Worm (Caenorhabditis elegans) whole organism, young adult: ENCODE data around the gene B0361.9.
A peak's percentile ranks its signal among the peaks of the same experiment; 100 is the strongest.

ENCODE experiments used
- D2030.7 ChIP-seq: fragments of 200-800 bp; sonication (Bioruptor generic); IDR thresholded peaks from 2 replicates; pipeline ENCODE4 v1.3.6; 2022; ENCODE audit warnings: missing genetic modification reagents, missing genetic modification characterization, missing compliant biosample characterization
- F10E7.11 ChIP-seq: sonication (generic microtip); optimal IDR thresholded peaks from 2 replicates; lab custom pipeline; 2017; ENCODE audit warnings: mild to moderate bottlenecking, missing genetic modification characterization, moderate library complexity, missing compliant biosample characterization
- F23B12.7 ChIP-seq: sonication (generic microtip); optimal IDR thresholded peaks from 2 replicates; lab custom pipeline; 2017; ENCODE audit warnings: missing genetic modification characterization, mild to moderate bottlenecking, missing compliant biosample characterization, antibody characterized with exemption, moderate library complexity; ENCODE audit not compliant: insufficient read depth
- F33H1.4 ChIP-seq: fragments of 200-800 bp; sonication (Bioruptor generic); IDR thresholded peaks from 2 replicates; pipeline ENCODE4 v1.3.6; 2022; ENCODE audit warnings: missing genetic modification reagents, missing genetic modification characterization, missing compliant biosample characterization
- F37B4.10 ChIP-seq: fragments of 200-800 bp; sonication (Bioruptor generic); IDR thresholded peaks from 2 replicates; pipeline ENCODE4 v1.3.6; 2022; ENCODE audit warnings: missing genetic modification characterization, missing compliant biosample characterization
- F49E8.2 ChIP-seq: sonication (generic microtip); optimal IDR thresholded peaks from 3 replicates; lab custom pipeline; 2017; ENCODE audit warnings: missing genetic modification characterization, mild to moderate bottlenecking, missing compliant biosample characterization, antibody characterized with exemption, moderate library complexity; ENCODE audit not compliant: insufficient read depth
- T26A5.8 ChIP-seq: sonication (generic microtip); optimal IDR thresholded peaks from 2 replicates; lab custom pipeline; 2016; ENCODE audit warnings: missing genetic modification characterization, missing compliant biosample characterization
- Y53G8AR.9 ChIP-seq: fragments of 200-800 bp; sonication (Bioruptor generic); conservative IDR thresholded peaks from 2 replicates; pipeline ENCODE4 v1.3.6; 2022; ENCODE audit warnings: missing genetic modification reagents, missing genetic modification characterization, missing compliant biosample characterization
- Y67H2A.10 ChIP-seq: fragments of 200-800 bp; sonication (Bioruptor generic); conservative IDR thresholded peaks from 2 replicates; pipeline ENCODE4 v1.3.6; 2022; ENCODE audit warnings: missing genetic modification reagents, missing genetic modification characterization, missing compliant biosample characterization
- aptf-2 ChIP-seq: fragments of 200-800 bp; sonication (Bioruptor generic); conservative IDR thresholded peaks from 2 replicates; pipeline ENCODE4 v1.3.6; 2022; ENCODE audit warnings: missing genetic modification reagents, missing genetic modification characterization, missing compliant biosample characterization
- atf-7 ChIP-seq: sonication (generic microtip); optimal IDR thresholded peaks from 2 replicates; lab custom pipeline; 2017; ENCODE audit warnings: mild to moderate bottlenecking, missing genetic modification characterization, missing compliant biosample characterization
- bed-2 ChIP-seq: fragments of 200-800 bp; sonication (Bioruptor generic); IDR thresholded peaks from 2 replicates; pipeline ENCODE4 v1.3.6; 2022; ENCODE audit warnings: missing genetic modification reagents, missing genetic modification characterization, missing compliant biosample characterization
- ccch-3 ChIP-seq: fragments of 200-800 bp; sonication (Bioruptor generic); optimal IDR thresholded peaks from 2 replicates; lab custom pipeline; 2018; ENCODE audit warnings: mild to moderate bottlenecking, missing genetic modification characterization, missing compliant biosample characterization
- cebp-1 ChIP-seq, 2 experiments: fragments of 200-800 bp in 1 of 2; sonication (Bioruptor generic) in 1 of 2; sonication (generic microtip) in 1 of 2; IDR thresholded peaks in 1 of 2; optimal IDR thresholded peaks in 1 of 2; 2 replicates each; pipeline versions ENCODE4 v1.3.6 to Lab custom; 2017 to 2022; ENCODE audit warnings: missing compliant biosample characterization in 2 of 2, missing genetic modification characterization in 2 of 2, mild to moderate bottlenecking in 1 of 2, missing genetic modification reagents in 1 of 2, moderate library complexity in 1 of 2
- ceh-40 ChIP-seq: fragments of 200-800 bp; sonication (Bioruptor generic); IDR thresholded peaks from 2 replicates; pipeline ENCODE4 v1.3.6; 2022; ENCODE audit warnings: missing genetic modification characterization, missing compliant biosample characterization
- chd-7 ChIP-seq: sonication (generic microtip); optimal IDR thresholded peaks from 2 replicates; lab custom pipeline; 2016; ENCODE audit warnings: mild to moderate bottlenecking, missing genetic modification characterization, moderate library complexity, missing compliant biosample characterization
- egl-44 ChIP-seq: fragments of 200-800 bp; sonication (Bioruptor generic); IDR thresholded peaks from 2 replicates; pipeline ENCODE4 v1.3.6; 2022; ENCODE audit warnings: missing genetic modification reagents, missing genetic modification characterization, missing compliant biosample characterization
- egrh-3 ChIP-seq: fragments of 200-800 bp; sonication (Bioruptor generic); IDR thresholded peaks from 2 replicates; pipeline ENCODE4 v1.3.6; 2022; ENCODE audit warnings: missing genetic modification reagents, missing genetic modification characterization, missing compliant biosample characterization
- ekl-4 ChIP-seq: fragments of 200-800 bp; sonication (Bioruptor generic); IDR thresholded peaks from 2 replicates; pipeline ENCODE4 v1.3.6; 2022; ENCODE audit warnings: missing genetic modification reagents, missing genetic modification characterization, missing compliant biosample characterization
- ets-4 ChIP-seq: fragments of 200-800 bp; sonication (Bioruptor generic); optimal IDR thresholded peaks from 2 replicates; lab custom pipeline; 2018; ENCODE audit warnings: mild to moderate bottlenecking, missing genetic modification characterization, missing compliant biosample characterization
- hlh-12 ChIP-seq: sonication (generic microtip); optimal IDR thresholded peaks from 2 replicates; lab custom pipeline; 2016; ENCODE audit warnings: missing genetic modification characterization, missing compliant biosample characterization
- hrde-1 ChIP-seq: sonication (generic microtip); optimal IDR thresholded peaks from 2 replicates; lab custom pipeline; 2016; ENCODE audit warnings: missing genetic modification characterization, mild to moderate bottlenecking, missing compliant biosample characterization, moderate library complexity, missing genotype, missing genetic modification reagents, borderline replicate concordance
- hsf-1 ChIP-seq: fragments of 200-800 bp; sonication (Bioruptor generic); IDR thresholded peaks from 2 replicates; pipeline ENCODE4 v1.3.6; 2022; ENCODE audit warnings: missing genetic modification reagents, missing genetic modification characterization, missing compliant biosample characterization
- lin-26 ChIP-seq: fragments of 200-800 bp; sonication (Bioruptor generic); IDR thresholded peaks from 2 replicates; pipeline ENCODE4 v1.3.6; 2022; ENCODE audit warnings: missing genetic modification reagents, missing genetic modification characterization, missing compliant biosample characterization
- lin-35 ChIP-seq, 3 experiments: fragments of 150-350 bp in 2 of 3; sonication (generic microtip) in 1 of 3; optimal IDR thresholded peaks; 2 replicates each; lab custom pipeline; 2014 to 2018; ENCODE audit warnings: missing biosample characterization in 3 of 3, missing genetic modification characterization in 3 of 3, missing genetic modification reagents in 3 of 3
- lin-40 ChIP-seq: sonication (generic microtip); optimal IDR thresholded peaks from 2 replicates; lab custom pipeline; 2016; ENCODE audit warnings: missing genetic modification characterization, mild to moderate bottlenecking, missing compliant biosample characterization, missing genotype, missing genetic modification reagents
- lsl-1 ChIP-seq: fragments of 200-800 bp; sonication (Bioruptor generic); optimal IDR thresholded peaks from 2 replicates; lab custom pipeline; 2018; ENCODE audit warnings: mild to moderate bottlenecking, missing genetic modification characterization, moderate library complexity, missing compliant biosample characterization
- lsy-27 ChIP-seq: sonication (generic microtip); optimal IDR thresholded peaks from 2 replicates; lab custom pipeline; 2017; ENCODE audit warnings: missing genetic modification characterization, mild to moderate bottlenecking, missing compliant biosample characterization, antibody characterized with exemption, missing genotype, borderline replicate concordance; ENCODE audit not compliant: insufficient read depth
- madf-10 ChIP-seq: sonication (generic microtip); optimal IDR thresholded peaks from 2 replicates; lab custom pipeline; 2016; ENCODE audit warnings: mild to moderate bottlenecking, missing genetic modification characterization, missing compliant biosample characterization
- mcd-1 ChIP-seq: fragments of 200-800 bp; sonication (Bioruptor generic); IDR thresholded peaks from 2 replicates; pipeline ENCODE4 v1.3.6; 2022; ENCODE audit warnings: missing genetic modification reagents, missing genetic modification characterization, missing compliant biosample characterization
- mel-28 ChIP-seq: sonication (generic microtip); optimal IDR thresholded peaks from 2 replicates; lab custom pipeline; 2016; ENCODE audit warnings: borderline replicate concordance, mild to moderate bottlenecking, missing genetic modification characterization, missing compliant biosample characterization
- mes-4 ChIP-seq: sonication (generic microtip); optimal IDR thresholded peaks from 2 replicates; lab custom pipeline; 2016; ENCODE audit warnings: missing genotype, missing genetic modification characterization, missing compliant biosample characterization
- mxl-1 ChIP-seq: sonication (generic microtip); optimal IDR thresholded peaks from 2 replicates; lab custom pipeline; 2016; ENCODE audit warnings: missing genetic modification characterization, missing compliant biosample characterization
- nfya-2 ChIP-seq: fragments of 200-800 bp; sonication (Bioruptor generic); IDR thresholded peaks from 2 replicates; pipeline ENCODE4 v1.3.6; 2022; ENCODE audit warnings: missing genetic modification reagents, missing genetic modification characterization, missing compliant biosample characterization
- nhr-80 ChIP-seq: sonication (generic microtip); optimal IDR thresholded peaks from 2 replicates; lab custom pipeline; 2016; ENCODE audit warnings: missing genetic modification characterization, missing compliant biosample characterization
- nhr-90 ChIP-seq: sonication (generic microtip); optimal IDR thresholded peaks from 2 replicates; lab custom pipeline; 2016; ENCODE audit warnings: missing genotype, mild to moderate bottlenecking, missing genetic modification characterization, missing compliant biosample characterization
- rcor-1 ChIP-seq: fragments of 200-800 bp; sonication (Bioruptor generic); IDR thresholded peaks from 2 replicates; pipeline ENCODE4 v1.3.6; 2022; ENCODE audit warnings: missing genetic modification reagents, missing genetic modification characterization, missing compliant biosample characterization
- rec-8 ChIP-seq, 2 experiments: sonication (generic microtip); optimal IDR thresholded peaks; 2 replicates each; lab custom pipeline; 2016; ENCODE audit warnings: mild to moderate bottlenecking in 2 of 2, missing genetic modification characterization in 2 of 2, missing genetic modification reagents in 2 of 2, missing genotype in 2 of 2, missing biosample characterization in 1 of 2, missing compliant biosample characterization in 1 of 2, moderate library complexity in 1 of 2
- rpc-1 ChIP-seq, 2 experiments: fragments of 150-350 bp in 1 of 2; sonication (generic microtip) in 1 of 2; optimal IDR thresholded peaks; 2 replicates each; lab custom pipeline; 2014 to 2018; ENCODE audit warnings: missing biosample characterization in 1 of 2, missing genetic modification characterization in 1 of 2, missing genetic modification reagents in 1 of 2, missing genotype in 1 of 2
- sea-2 ChIP-seq: fragments of 200-800 bp; sonication (Bioruptor generic); IDR thresholded peaks from 2 replicates; pipeline ENCODE4 v1.3.6; 2022; ENCODE audit warnings: missing genetic modification characterization, missing compliant biosample characterization
- snpc-3.4 ChIP-seq: sonication (generic microtip); optimal IDR thresholded peaks from 2 replicates; lab custom pipeline; 2017; ENCODE audit warnings: missing genetic modification characterization, mild to moderate bottlenecking, missing compliant biosample characterization, antibody characterized with exemption, moderate library complexity, missing genotype, missing genetic modification reagents
- snpc-4 ChIP-seq, 5 experiments: fragments of 150-350 bp in 1 of 5; sonication (generic microtip) in 4 of 5; optimal IDR thresholded peaks; 2 replicates each; lab custom pipeline; 2014 to 2018; ENCODE audit warnings: missing genetic modification characterization in 5 of 5, missing biosample characterization in 3 of 5, antibody characterized with exemption in 2 of 5, mild to moderate bottlenecking in 2 of 5, missing compliant biosample characterization in 2 of 5, missing genotype in 2 of 5, moderate library complexity in 2 of 5, missing genetic modification reagents in 1 of 5
- somi-1 ChIP-seq: fragments of 200-800 bp; sonication (Bioruptor generic); optimal IDR thresholded peaks from 2 replicates; lab custom pipeline; 2018; ENCODE audit warnings: mild to moderate bottlenecking, missing genetic modification characterization, missing compliant biosample characterization
- tbp1 ChIP-seq: fragments of 200-800 bp; sonication (Bioruptor generic); optimal IDR thresholded peaks from 2 replicates; lab custom pipeline; 2018; ENCODE audit warnings: mild to moderate bottlenecking, missing genetic modification characterization, missing compliant biosample characterization
- tbx-9 ChIP-seq: sonication (generic microtip); optimal IDR thresholded peaks from 2 replicates; lab custom pipeline; 2016; ENCODE audit warnings: borderline replicate concordance, missing genetic modification characterization, inconsistent platforms, missing compliant biosample characterization
- unc-62 ChIP-seq: fragments of 150-350 bp; optimal IDR thresholded peaks from 2 replicates; lab custom pipeline; 2014; ENCODE audit warnings: missing biosample characterization, missing genetic modification reagents, missing genetic modification characterization

B0361.9 gene

ce11 chrIII:7338693-7339092 lies 39.3 kb upstream of the B0361.9 start, which contains the start of gene kap-1 (continued):
- TF ChIP-seq somi-1 (GFP tag; lab: Kevin White, UChicago) (no peak), mes-4 (peak; percentile 34), Y67H2A.10 (GFP tag; lab: Robert Waterston, UW) (no peak), aptf-2 (no peak), lsy-27 (tag; lab: Kevin White, UChicago) (no peak), ceh-40 (no peak), T26A5.8 (tag; lab: Kevin White, UChicago) (peak; percentile 20), F10E7.11 (no peak), F49E8.2 (tag; lab: Kevin White, UChicago) (peak; percentile 22), rpc-1 (optimal IDR thresholded peaks at IDR 0.05; lab: Kevin White, UChicago) (no peak), rpc-1 (tag; optimal IDR thresholded peaks at IDR 0.05; lab: Kevin White, UChicago) (no peak), hsf-1 (GFP tag; lab: Robert Waterston, UW) (peak; percentile 60), bed-2 (GFP tag; lab: Robert Waterston, UW) (no peak), nfya-2 (no peak), lin-35 (GFP tag; optimal IDR thresholded peaks at IDR 0.05; lab: Kevin White, UChicago) (peak in 1 of 3 experiments; percentile 42), D2030.7 (GFP tag; lab: Robert Waterston, UW) (no peak), tbp1 (GFP tag; lab: Kevin White, UChicago) (peak; percentile 32), nhr-80 (tag; lab: Kevin White, UChicago) (no peak), snpc-4 (GFP tag; optimal IDR thresholded peaks at IDR 0.05; lab: Kevin White, UChicago) (peak; percentile 18), snpc-4 (tag; optimal IDR thresholded peaks at IDR 0.05; lab: Kevin White, UChicago) (peak in 1 of 4 experiments; percentile 42), lin-26 (GFP tag; lab: Robert Waterston, UW) (peak; percentile 71; the same call in 1 of the 2 replicates), ekl-4 (GFP tag; lab: Robert Waterston, UW) (peak; percentile 51; the same call in 1 of the 2 replicates), atf-7 (peak; percentile 43), lin-40 (tag; lab: Kevin White, UChicago) (no peak), mxl-1 (tag; lab: Kevin White, UChicago) (no peak), ets-4 (GFP tag; lab: Kevin White, UChicago) (no peak), egl-44 (GFP tag; lab: Robert Waterston, UW) (no peak), rcor-1 (GFP tag; lab: Robert Waterston, UW) (no peak), egrh-3 (GFP tag; lab: Robert Waterston, UW) (no peak), nhr-90 (tag; lab: Kevin White, UChicago) (peak; percentile 15), madf-10 (tag; lab: Kevin White, UChicago) (no peak), mcd-1 (GFP tag; lab: Robert Waterston, UW) (peak; percentile 44), ccch-3 (no peak), F33H1.4 (GFP tag; lab: Robert Waterston, UW) (peak; percentile 33; the same call in 1 of the 2 replicates), snpc-3.4 (peak; percentile 18), sea-2 (GFP tag; lab: Robert Waterston, UW) (no peak), unc-62 (GFP tag; lab: Kevin White, UChicago) (no peak), cebp-1 (GFP tag; IDR thresholded peaks at IDR 0.05; lab: Robert Waterston, UW) (no peak), cebp-1 (tag; optimal IDR thresholded peaks at IDR 0.05; lab: Kevin White, UChicago) (peak; percentile 56), tbx-9 (tag; lab: Kevin White, UChicago) (no peak), F23B12.7 (tag; lab: Kevin White, UChicago) (no peak), chd-7 (tag; lab: Kevin White, UChicago) (peak; percentile 72), hrde-1 (peak; percentile 58), mel-28 (tag; lab: Kevin White, UChicago) (no peak), hlh-12 (tag; lab: Kevin White, UChicago) (no peak), lsl-1 (no peak), Y53G8AR.9 (no peak; the same call in 1 of the 2 replicates), F37B4.10 (no peak), rec-8 (tag; optimal IDR thresholded peaks at IDR 0.05; lab: Kevin White, UChicago) (no peak)
